Worm (Caenorhabditis elegans): ENCODE data around the gene hot-2.

The hot-2 gene

ce11 chrV:19174626-19175025 lies at the start of gene hot-2:
TSS of gene hot-2 (plus strand) at chrV:19174759.
- TF ChIP-seq ztf-25 (GFP tag; IDR thresholded peaks at IDR 0.05) (no peak), sptf-2 (GFP tag; optimal IDR thresholded peaks at IDR 0.05) (no peak), ets-4 (GFP tag; optimal IDR thresholded peaks at IDR 0.05) (no peak), let-607 (tag; optimal IDR thresholded peaks at IDR 0.05) (no peak), nhr-27 (tag; optimal IDR thresholded peaks at IDR 0.05) (no peak), F57C9.4 (tag; optimal IDR thresholded peaks at IDR 0.05) (no peak)

- TF ChIP-seq lsl-1 (GFP tag; optimal IDR thresholded peaks at IDR 0.05): peak; percentile 76
- TF ChIP-seq ztf-25 (GFP tag; IDR thresholded peaks at IDR 0.05): no peak
- TF ChIP-seq madf-6 (GFP tag; IDR thresholded peaks at IDR 0.05): peak; percentile 16; the same call in 1 of the 2 replicates
- no peak for TF ChIP-seq him-1 (tag; optimal IDR thresholded peaks at IDR 0.05)
- 0 out of 2 replicates have a peak, but pooled peaks have one; percentile 13 for TF ChIP-seq madf-8 (GFP tag; conservative IDR thresholded peaks at IDR 0.05)
- TF ChIP-seq xnd-1 (tag; optimal IDR thresholded peaks at IDR 0.05): peak; percentile 70
- TF ChIP-seq aptf-3 (GFP tag; IDR thresholded peaks at IDR 0.05): no peak
These were observed 49.3 kb upstream of the hot-2 start for ce11 chrV:19125253-19125652.

- TF ChIP-seq lag-1 (GFP tag; IDR thresholded peaks at IDR 0.05): no peak
- TF ChIP-seq unc-130 (GFP tag; optimal IDR thresholded peaks at IDR 0.05): no peak
- no peak for TF ChIP-seq nhr-120 (GFP tag; IDR thresholded peaks at IDR 0.05)
- peak; percentile 55 for TF ChIP-seq F52B5.7 (tag; optimal IDR thresholded peaks at IDR 0.05)
- TF ChIP-seq him-1 (tag; optimal IDR thresholded peaks at IDR 0.05): no peak
- no peak for TF ChIP-seq chd-7 (tag; optimal IDR thresholded peaks at IDR 0.05)
- TF ChIP-seq bed-2 (GFP tag; IDR thresholded peaks at IDR 0.05): peak; percentile 74; the same call in 1 of the 2 replicates
- TF ChIP-seq ztf-6 (GFP tag; IDR thresholded peaks at IDR 0.05): no peak
- TF ChIP-seq ZK185.1 (tag; optimal IDR thresholded peaks at IDR 0.05; ENCODE audit: poor library complexity, severe bottlenecking): no peak
- no peak for TF ChIP-seq F10E7.11 (tag; optimal IDR thresholded peaks at IDR 0.05)
- TF ChIP-seq Y79H2A.3 (GFP tag; conservative IDR thresholded peaks at IDR 0.05): peak; percentile 57; the same call in 1 of the 2 replicates
- TF ChIP-seq ztf-25 (GFP tag; IDR thresholded peaks at IDR 0.05): peak; percentile 76; the same call in 1 of the 2 replicates
- TF ChIP-seq lsy-27 (tag; optimal IDR thresholded peaks at IDR 0.05; ENCODE audit: borderline replicate concordance, insufficient read depth): no peak
- TF ChIP-seq egl-44 (GFP tag; IDR thresholded peaks at IDR 0.05): peak; percentile 59; the same call in 1 of the 2 replicates
- peak; percentile 41; the same call in 1 of the 2 replicates for TF ChIP-seq Y67H2A.10 (GFP tag; conservative IDR thresholded peaks at IDR 0.05)
- no peak for TF ChIP-seq F57A8.1 (GFP tag; optimal IDR thresholded peaks at IDR 0.05)
- TF ChIP-seq T26A5.8 (tag; optimal IDR thresholded peaks at IDR 0.05): peak; percentile 40
- TF ChIP-seq pbrm-1 (GFP tag; IDR thresholded peaks at IDR 0.05): peak; percentile 81
- no peak for TF ChIP-seq dpff-1 (tag; optimal IDR thresholded peaks at IDR 0.05)
- TF ChIP-seq cebp-2 (GFP tag; IDR thresholded peaks at IDR 0.05): no peak
- peak; percentile 80 for TF ChIP-seq ztf-28 (GFP tag; IDR thresholded peaks at IDR 0.05)
- peak; percentile 45; the same call in 1 of the 2 replicates for TF ChIP-seq ceh-100 (GFP tag; IDR thresholded peaks at IDR 0.05)
- TF ChIP-seq egl-18 (GFP tag; IDR thresholded peaks at IDR 0.05): no peak
- peak; percentile 26 for TF ChIP-seq tlf-1 (GFP tag; optimal IDR thresholded peaks at IDR 0.05)
- peak; percentile 51 for TF ChIP-seq zim-3 (tag; optimal IDR thresholded peaks at IDR 0.05)
- no peak for TF ChIP-seq F22D6.2 (tag; optimal IDR thresholded peaks at IDR 0.05)
- peak; percentile 45 for TF ChIP-seq snpc-4 (GFP tag; optimal IDR thresholded peaks at IDR 0.05)
- peak in 3 of 4 experiments; percentile 13 to 59 (median 23) for TF ChIP-seq snpc-4 (tag; optimal IDR thresholded peaks at IDR 0.05)
- 0 out of 2 replicates have a peak, but pooled peaks have one; percentile 63 for TF ChIP-seq C17E4.6 (GFP tag; IDR thresholded peaks at IDR 0.05)
- peak; percentile 60 for TF ChIP-seq hlh-12 (tag; optimal IDR thresholded peaks at IDR 0.05)
- TF ChIP-seq madf-3 (GFP tag; IDR thresholded peaks at IDR 0.05): no peak; the same call in 1 of the 2 replicates
- TF ChIP-seq ceh-58 (GFP tag; IDR thresholded peaks at IDR 0.05): no peak
- peak; percentile 58 for TF ChIP-seq F49E8.2 (tag; optimal IDR thresholded peaks at IDR 0.05; ENCODE audit: insufficient read depth)
- no peak for TF ChIP-seq ccch-3 (GFP tag; optimal IDR thresholded peaks at IDR 0.05)
- no peak for TF ChIP-seq nhr-179 (tag; optimal IDR thresholded peaks at IDR 0.05)
These were observed 48.7 kb upstream of the hot-2 start for ce11 chrV:19125812-19126211.
